Fruit fly (Drosophila melanogaster) whole organism, adult: ENCODE results near the gene Best1.

Experiments used
- CG11617 ChIP-seq: fragments of 200-800 bp; sonication (Bioruptor generic); optimal IDR thresholded peaks from 2 replicates; lab custom pipeline; 2017; ENCODE audit warnings: mild to moderate bottlenecking, missing biosample characterization, missing genetic modification reagents, missing genetic modification characterization
- CG12768 ChIP-seq: fragments of 200-800 bp; sonication (Bioruptor generic); optimal IDR thresholded peaks from 2 replicates; lab custom pipeline; 2017; ENCODE audit warnings: missing biosample characterization, missing genetic modification characterization, mild to moderate bottlenecking, moderate library complexity, missing genetic modification reagents
- CG14711 ChIP-seq: fragments of 200-800 bp; sonication (Bioruptor generic); optimal IDR thresholded peaks from 2 replicates; lab custom pipeline; 2018; ENCODE audit warnings: missing biosample characterization, mild to moderate bottlenecking, missing genetic modification characterization, moderate library complexity
- CG33017 ChIP-seq: fragments of 200-800 bp; sonication (Bioruptor generic); optimal IDR thresholded peaks from 2 replicates; lab custom pipeline; 2018; ENCODE audit warnings: missing biosample characterization, mild to moderate bottlenecking, missing genetic modification characterization, moderate library complexity
- CG5204 ChIP-seq: fragments of 200-800 bp; sonication (Bioruptor generic); optimal IDR thresholded peaks from 2 replicates; lab custom pipeline; 2016; ENCODE audit warnings: missing biosample characterization, missing genetic modification characterization
- CG7045 ChIP-seq: fragments of 200-800 bp; sonication (Bioruptor generic); optimal IDR thresholded peaks from 2 replicates; lab custom pipeline; 2017; ENCODE audit warnings: missing biosample characterization, mild to moderate bottlenecking, missing genetic modification characterization
- CG7101 ChIP-seq: fragments of 200-800 bp; sonication (Bioruptor generic); optimal IDR thresholded peaks from 2 replicates; lab custom pipeline; 2018; ENCODE audit warnings: missing biosample characterization, mild to moderate bottlenecking, missing genetic modification characterization, moderate library complexity
- bab1 ChIP-seq: fragments of 200-800 bp; sonication (Bioruptor generic); optimal IDR thresholded peaks from 3 replicates; lab custom pipeline; 2019; ENCODE audit warnings: missing biosample characterization, mild to moderate bottlenecking, missing genetic modification characterization, moderate library complexity
- cic ChIP-seq: fragments of 200-800 bp; sonication (Bioruptor generic); optimal IDR thresholded peaks from 2 replicates; lab custom pipeline; 2017; ENCODE audit warnings: missing biosample characterization, mild to moderate bottlenecking, missing genetic modification characterization, moderate library complexity
- pad ChIP-seq: fragments of 200-800 bp; sonication (Bioruptor generic); optimal IDR thresholded peaks from 3 replicates; lab custom pipeline; 2017; ENCODE audit warnings: missing biosample characterization, missing genetic modification characterization, mild to moderate bottlenecking, moderate library complexity, missing genetic modification reagents
- toe ChIP-seq: fragments of 200-800 bp; sonication (Bioruptor generic); optimal IDR thresholded peaks from 2 replicates; lab custom pipeline; 2016; ENCODE audit warnings: missing biosample characterization, missing genetic modification characterization

Gene Best1

dm6 chr3R:10111815-10112185 lies 58.5 kb downstream of the Best1 start:
- peak; percentile 76 for TF ChIP-seq CG11617 (GFP tag; lab: Kevin White, UChicago)
- peak; percentile 47 for TF ChIP-seq CG7101
- TF ChIP-seq toe (GFP tag; lab: Kevin White, UChicago): peak; percentile 4
- no peak for TF ChIP-seq bab1
- TF ChIP-seq CG14711 (tag; lab: Kevin White, UChicago): peak; percentile 8
- no peak for TF ChIP-seq CG5204 (GFP tag; lab: Kevin White, UChicago)
- peak; percentile 26 for TF ChIP-seq CG7045 (GFP tag; lab: Kevin White, UChicago)
- peak; percentile 14 for TF ChIP-seq CG33017 (tag; lab: Kevin White, UChicago)
- no peak for TF ChIP-seq CG12768 (GFP tag; lab: Kevin White, UChicago)
- TF ChIP-seq cic (GFP tag; lab: Kevin White, UChicago): no peak
- no peak for TF ChIP-seq pad (GFP tag; lab: Kevin White, UChicago)
